Fruit fly (Drosophila melanogaster) whole organism, embryonic: Measurements from ENCODE around the gene Ufd4.

ENCODE experiments used
- Adf1 ChIP-seq: fragments of 200-800 bp; sonication (Bioruptor generic); IDR thresholded peaks from 2 replicates; pipeline ENCODE4 v1.3.6; 2022; ENCODE audit warnings: missing biosample characterization, missing genetic modification characterization
- CG10366 ChIP-seq: fragments of 200-800 bp; sonication (Bioruptor generic); IDR thresholded peaks from 2 replicates; pipeline ENCODE4 v1.3.6; 2022; ENCODE audit warnings: missing biosample characterization, missing genetic modification characterization
- CG10431 ChIP-seq: fragments of 200-800 bp; sonication (Bioruptor generic); optimal IDR thresholded peaks from 3 replicates; lab custom pipeline; 2018; ENCODE audit warnings: missing biosample characterization, mild to moderate bottlenecking, missing genetic modification characterization
- CG10543 ChIP-seq: fragments of 200-800 bp; sonication (Bioruptor generic); optimal IDR thresholded peaks from 3 replicates; lab custom pipeline; 2017; ENCODE audit warnings: missing biosample characterization, mild to moderate bottlenecking, missing genetic modification characterization, moderate library complexity
- CG12071 ChIP-seq: fragments of 200-800 bp; sonication (Bioruptor generic); optimal IDR thresholded peaks from 3 replicates; lab custom pipeline; 2018; ENCODE audit warnings: missing biosample characterization, mild to moderate bottlenecking, missing genetic modification characterization
- CG12104 ChIP-seq: fragments of 200-800 bp; sonication (Bioruptor generic); optimal IDR thresholded peaks from 3 replicates; lab custom pipeline; 2016; ENCODE audit warnings: missing biosample characterization, missing genetic modification characterization
- CG12155 ChIP-seq: fragments of 200-800 bp; sonication (Bioruptor generic); optimal IDR thresholded peaks from 3 replicates; lab custom pipeline; 2016; ENCODE audit warnings: missing biosample characterization, missing genetic modification characterization
- CG13894 ChIP-seq: fragments of 200-800 bp; sonication (Bioruptor generic); optimal IDR thresholded peaks from 3 replicates; lab custom pipeline; 2018; ENCODE audit warnings: missing biosample characterization, mild to moderate bottlenecking, missing genetic modification characterization, moderate library complexity
- CG14050 ChIP-seq: fragments of 200-800 bp; sonication (Bioruptor generic); IDR thresholded peaks from 3 replicates; pipeline ENCODE4 v1.3.6; 2022; ENCODE audit warnings: missing biosample characterization, missing genetic modification characterization
- CG14860 ChIP-seq: fragments of 200-800 bp; sonication (Bioruptor generic); IDR thresholded peaks from 3 replicates; pipeline ENCODE4 v1.3.6; 2022; ENCODE audit warnings: missing biosample characterization, missing genetic modification characterization; ENCODE audit not compliant: partially characterized antibody
- CG15479 ChIP-seq: fragments of 200-800 bp; sonication (Bioruptor generic); optimal IDR thresholded peaks from 3 replicates; lab custom pipeline; 2019; ENCODE audit warnings: missing biosample characterization, mild to moderate bottlenecking, missing genetic modification characterization, moderate library complexity
- CG15601 ChIP-seq: fragments of 200-800 bp; sonication (Bioruptor generic); optimal IDR thresholded peaks from 3 replicates; lab custom pipeline; 2019; ENCODE audit warnings: missing biosample characterization, mild to moderate bottlenecking, missing genetic modification characterization, moderate library complexity
- CG17361 ChIP-seq: fragments of 200-800 bp; sonication (Bioruptor generic); IDR thresholded peaks from 3 replicates; pipeline ENCODE4 v1.3.6; 2022; ENCODE audit warnings: missing biosample characterization, missing genetic modification characterization
- CG18262 ChIP-seq: fragments of 200-800 bp; optimal IDR thresholded peaks from 3 replicates; lab custom pipeline; 2019; ENCODE audit warnings: missing biosample characterization, mild to moderate bottlenecking, missing genetic modification characterization, moderate library complexity
- CG2116 ChIP-seq: fragments of 200-800 bp; sonication (Bioruptor generic); optimal IDR thresholded peaks from 3 replicates; lab custom pipeline; 2018; ENCODE audit warnings: missing biosample characterization, mild to moderate bottlenecking, missing genetic modification characterization
- CG2889 ChIP-seq: fragments of 200-800 bp; sonication (Bioruptor generic); IDR thresholded peaks from 3 replicates; pipeline ENCODE4 v1.3.6; 2022; ENCODE audit warnings: missing biosample characterization, missing genetic modification characterization
- CG3163 ChIP-seq: fragments of 200-800 bp; sonication (Bioruptor generic); optimal IDR thresholded peaks from 3 replicates; lab custom pipeline; 2016; ENCODE audit warnings: missing biosample characterization, missing genetic modification characterization
- CG3726 ChIP-seq: fragments of 200-800 bp; sonication (Bioruptor generic); IDR thresholded peaks from 3 replicates; pipeline ENCODE4, ENCODE4 v1.3.6; 2022; ENCODE audit warnings: missing biosample characterization, missing genetic modification characterization
- CG3847 ChIP-seq: fragments of 200-800 bp; sonication (Bioruptor generic); IDR thresholded peaks from 2 replicates; pipeline ENCODE4 v1.3.6; 2022; ENCODE audit warnings: missing biosample characterization, missing genetic modification characterization
- CG4282 ChIP-seq: fragments of 200-800 bp; sonication (Bioruptor generic); optimal IDR thresholded peaks from 2 replicates; lab custom pipeline; 2016; ENCODE audit warnings: missing biosample characterization, missing genetic modification characterization
- CG4617 ChIP-seq: fragments of 200-800 bp; sonication (Bioruptor generic); optimal IDR thresholded peaks from 3 replicates; lab custom pipeline; 2016; ENCODE audit warnings: missing biosample characterization, missing genetic modification characterization, borderline replicate concordance
- CG4820 ChIP-seq: fragments of 200-800 bp; sonication (Bioruptor generic); optimal IDR thresholded peaks from 3 replicates; lab custom pipeline; 2016; ENCODE audit warnings: missing biosample characterization, missing genetic modification characterization
- CG5953 ChIP-seq: fragments of 200-800 bp; sonication (Bioruptor generic); IDR thresholded peaks from 2 replicates; pipeline ENCODE4 v1.3.6; 2022; ENCODE audit warnings: missing biosample characterization, missing genetic modification characterization
- CG8290 ChIP-seq, 3 experiments: fragments of 200-800 bp; sonication (Bioruptor generic); optimal IDR thresholded peaks; 2 replicates each; lab custom pipeline; 2016 to 2019; ENCODE audit warnings: missing biosample characterization in 3 of 3, missing genetic modification characterization in 3 of 3, mild to moderate bottlenecking in 2 of 3, moderate library complexity in 1 of 3
- CG8924 ChIP-seq: fragments of 200-800 bp; optimal IDR thresholded peaks from 3 replicates; lab custom pipeline; 2019; ENCODE audit warnings: missing biosample characterization, mild to moderate bottlenecking, missing genetic modification characterization, moderate library complexity
- CG9215 ChIP-seq: fragments of 200-800 bp; sonication (Bioruptor generic); IDR thresholded peaks from 2 replicates; pipeline ENCODE4 v1.3.6; 2022; ENCODE audit warnings: missing biosample characterization, missing genetic modification characterization
- CkIIα-i1 ChIP-seq: fragments of 200-800 bp; sonication (Bioruptor generic); IDR thresholded peaks from 2 replicates; pipeline ENCODE4 v1.3.6; 2022; ENCODE audit warnings: missing biosample characterization, missing genetic modification characterization
- Dbx ChIP-seq: fragments of 200-800 bp; sonication (Bioruptor generic); IDR thresholded peaks from 3 replicates; pipeline ENCODE4 v1.3.6; 2022; ENCODE audit warnings: missing biosample characterization, missing genetic modification characterization
- Dek ChIP-seq: fragments of 200-800 bp; sonication (Bioruptor generic); optimal IDR thresholded peaks from 3 replicates; lab custom pipeline; 2019; ENCODE audit warnings: missing biosample characterization, mild to moderate bottlenecking, missing genetic modification characterization, moderate library complexity
- Dip2 ChIP-seq: fragments of 200-800 bp; sonication (Bioruptor generic); IDR thresholded peaks from 2 replicates; pipeline ENCODE4 v1.3.6; 2022; ENCODE audit warnings: missing biosample characterization, missing genetic modification characterization
- E2f1 ChIP-seq: fragments of 200-800 bp; sonication (Bioruptor generic); IDR thresholded peaks from 2 replicates; pipeline ENCODE4 v1.3.6; 2022; ENCODE audit warnings: missing biosample characterization, missing genetic modification characterization
- HmgD ChIP-seq: fragments of 200-800 bp; sonication (Bioruptor generic); optimal IDR thresholded peaks from 3 replicates; lab custom pipeline; 2016; ENCODE audit warnings: missing biosample characterization, missing genetic modification characterization
- Hr3 ChIP-seq: fragments of 200-800 bp; sonication (Bioruptor generic); optimal IDR thresholded peaks from 3 replicates; lab custom pipeline; 2016; ENCODE audit warnings: missing biosample characterization, missing genetic modification characterization
- MTF-1 ChIP-seq: fragments of 200-800 bp; sonication (Bioruptor generic); optimal IDR thresholded peaks from 2 replicates; lab custom pipeline; 2018; ENCODE audit warnings: missing biosample characterization, mild to moderate bottlenecking, missing genetic modification characterization, borderline replicate concordance
- Myb ChIP-seq: fragments of 200-800 bp; sonication (Bioruptor generic); optimal IDR thresholded peaks from 2 replicates; lab custom pipeline; 2016; ENCODE audit warnings: missing biosample characterization, missing genetic modification characterization
- NC2α ChIP-seq: fragments of 200-800 bp; sonication (Bioruptor generic); optimal IDR thresholded peaks from 2 replicates; lab custom pipeline; 2016; ENCODE audit warnings: missing biosample characterization, missing genetic modification characterization
- Sry-δ ChIP-seq: fragments of 200-800 bp; sonication (Bioruptor generic); optimal IDR thresholded peaks from 2 replicates; lab custom pipeline; 2016; ENCODE audit warnings: missing biosample characterization, missing genetic modification characterization
- corto ChIP-seq: fragments of 200-800 bp; sonication (Bioruptor generic); optimal IDR thresholded peaks from 2 replicates; lab custom pipeline; 2016; ENCODE audit warnings: missing biosample characterization, mild to moderate bottlenecking, missing genetic modification characterization, moderate library complexity
- dmrt99B ChIP-seq: fragments of 200-800 bp; sonication (Bioruptor generic); optimal IDR thresholded peaks from 2 replicates; lab custom pipeline; 2018; ENCODE audit warnings: missing biosample characterization, mild to moderate bottlenecking, missing genetic modification characterization, moderate library complexity
- esg ChIP-seq: fragments of 200-800 bp; sonication (Bioruptor generic); conservative IDR thresholded peaks from 2 replicates; pipeline ENCODE4 v1.3.6; 2022; ENCODE audit warnings: missing biosample characterization, missing genetic modification characterization
- fd3F ChIP-seq: fragments of 200-800 bp; sonication (Bioruptor generic); optimal IDR thresholded peaks from 2 replicates; lab custom pipeline; 2018; ENCODE audit warnings: missing biosample characterization, mild to moderate bottlenecking, missing genetic modification characterization, moderate library complexity
- fu2 ChIP-seq: fragments of 200-800 bp; sonication (Bioruptor generic); optimal IDR thresholded peaks from 2 replicates; lab custom pipeline; 2016; ENCODE audit warnings: missing biosample characterization, missing genetic modification characterization
- gem ChIP-seq: fragments of 200-800 bp; sonication (Bioruptor generic); optimal IDR thresholded peaks from 2 replicates; lab custom pipeline; 2019; ENCODE audit warnings: missing biosample characterization, mild to moderate bottlenecking, missing genetic modification characterization, moderate library complexity
- grau ChIP-seq: fragments of 200-800 bp; optimal IDR thresholded peaks from 3 replicates; lab custom pipeline; 2019; ENCODE audit warnings: missing biosample characterization, mild to moderate bottlenecking, missing genetic modification characterization, moderate library complexity
- gsb ChIP-seq: fragments of 200-800 bp; sonication (Bioruptor generic); IDR thresholded peaks from 2 replicates; pipeline ENCODE4 v1.3.6; 2022; ENCODE audit warnings: missing biosample characterization, missing genetic modification characterization
- lbe ChIP-seq: fragments of 200-800 bp; sonication (Bioruptor generic); optimal IDR thresholded peaks from 2 replicates; lab custom pipeline; 2016; ENCODE audit warnings: missing biosample characterization, mild to moderate bottlenecking, missing genetic modification characterization
- maf-S ChIP-seq: fragments of 200-800 bp; sonication (Bioruptor generic); optimal IDR thresholded peaks from 2 replicates; lab custom pipeline; 2016; ENCODE audit warnings: missing biosample characterization, missing genetic modification characterization
- slbo ChIP-seq: fragments of 200-800 bp; sonication (Bioruptor generic); IDR thresholded peaks from 2 replicates; pipeline ENCODE4 v1.3.6; 2022; ENCODE audit warnings: missing biosample characterization, missing genetic modification characterization
- sug ChIP-seq: fragments of 200-800 bp; optimal IDR thresholded peaks from 2 replicates; lab custom pipeline; 2019; ENCODE audit warnings: missing biosample characterization, mild to moderate bottlenecking, missing genetic modification characterization, moderate library complexity
- tio ChIP-seq: fragments of 200-800 bp; sonication (Bioruptor generic); optimal IDR thresholded peaks from 2 replicates; lab custom pipeline; 2017; ENCODE audit warnings: missing biosample characterization, missing genetic modification characterization, inconsistent platforms
- tll ChIP-seq, 2 experiments: fragments of 200-800 bp in 1 of 2; fragments of >200 bp in 1 of 2; sonication (Bioruptor generic) in 1 of 2; optimal IDR thresholded peaks; 2 replicates each; lab custom pipeline; 2017 to 2019; ENCODE audit warnings: missing biosample characterization in 2 of 2, missing genetic modification characterization in 2 of 2, mild to moderate bottlenecking in 1 of 2, moderate library complexity in 1 of 2

Gene Ufd4

DNA sequence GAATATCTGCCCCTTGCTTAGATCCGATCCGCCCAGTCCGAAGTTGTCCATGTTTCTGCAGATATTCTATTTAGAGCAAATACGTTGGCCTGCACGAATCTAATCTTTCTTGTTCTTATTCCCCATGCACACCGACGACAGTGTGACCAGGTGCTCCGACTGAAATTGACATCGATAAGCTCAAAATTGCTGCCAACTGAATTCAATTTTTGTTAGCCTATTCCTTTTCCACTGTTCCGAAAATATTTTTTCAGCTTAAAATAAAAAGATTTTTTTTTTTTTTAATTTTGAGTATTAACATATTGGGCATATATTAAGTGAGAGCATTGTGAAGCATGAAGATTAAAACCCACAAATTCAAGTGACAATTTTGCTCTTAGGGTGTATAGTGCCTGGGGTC is 11.6 kb upstream of the Ufd4 start, which contains the start of gene nmd (continued):
- TF ChIP-seq Dek (tag; lab: Kevin White, UChicago) = peak; percentile 48
- TF ChIP-seq CG18262 = no peak
- TF ChIP-seq CG15479 (GFP tag; lab: Kevin White, UChicago) = no peak
- TF ChIP-seq CG4820 = no peak
- TF ChIP-seq CG14050 (GFP tag; lab: Robert Waterston, UW) = no peak
- peak; percentile 9 for TF ChIP-seq maf-S (GFP tag; lab: Kevin White, UChicago)
- no peak for TF ChIP-seq CG8924 (tag; lab: Kevin White, UChicago)
- peak; percentile 35; the same call in 1 of the 2 replicates for TF ChIP-seq slbo (GFP tag; lab: Robert Waterston, UW)
- TF ChIP-seq Myb = peak; percentile 20
- no peak for TF ChIP-seq corto (GFP tag; lab: Kevin White, UChicago)
- TF ChIP-seq tll (GFP tag; optimal IDR thresholded peaks at IDR 0.05; lab: Kevin White, UChicago) = no peak
- peak; percentile 34 for TF ChIP-seq HmgD
- TF ChIP-seq CG10543 (GFP tag; lab: Kevin White, UChicago) = no peak
- TF ChIP-seq CG13894 (tag; lab: Kevin White, UChicago) = peak; percentile 26
- TF ChIP-seq lbe (GFP tag; lab: Kevin White, UChicago) = no peak
- no peak for TF ChIP-seq CG12104 (GFP tag; lab: Kevin White, UChicago)
- no peak for TF ChIP-seq CG2889 (GFP tag; lab: Robert Waterston, UW)
- TF ChIP-seq CG2116 (GFP tag; lab: Kevin White, UChicago) = peak; percentile 92
- TF ChIP-seq CG3847 (GFP tag; lab: Robert Waterston, UW) = peak; percentile 72
- 0 out of 3 replicates have a peak, but pooled peaks have one; percentile 24 for TF ChIP-seq CG17361
- TF ChIP-seq CG14860 (GFP tag; lab: Robert Waterston, UW) = no peak
- no peak for TF ChIP-seq CG12071 (GFP tag; lab: Kevin White, UChicago)
- no peak for TF ChIP-seq CkIIα-i1
- peak; percentile 91 for TF ChIP-seq CG10431 (GFP tag; lab: Kevin White, UChicago)
- TF ChIP-seq dmrt99B (tag; lab: Kevin White, UChicago) = no peak
- no peak for TF ChIP-seq fu2 (GFP tag; lab: Kevin White, UChicago)
- TF ChIP-seq CG15601 = peak; percentile 23
- TF ChIP-seq CG5953 (GFP tag; lab: Robert Waterston, UW) = no peak
- no peak for TF ChIP-seq fd3F (GFP tag; lab: Kevin White, UChicago)
- no peak for TF ChIP-seq Dip2 (GFP tag; lab: Robert Waterston, UW)
- no peak for TF ChIP-seq CG3163 (GFP tag; lab: Kevin White, UChicago)
- TF ChIP-seq tio (GFP tag; lab: Kevin White, UChicago) = no peak
- no peak for TF ChIP-seq CG10366 (GFP tag; lab: Robert Waterston, UW)
- TF ChIP-seq Adf1 (GFP tag; lab: Robert Waterston, UW) = no peak
- TF ChIP-seq gsb = no peak
- TF ChIP-seq grau = peak; percentile 6
- TF ChIP-seq MTF-1 (GFP tag; lab: Kevin White, UChicago) = no peak
- TF ChIP-seq Hr3 (GFP tag; lab: Kevin White, UChicago) = no peak
- no peak for TF ChIP-seq E2f1 (GFP tag; lab: Robert Waterston, UW)
- no peak for TF ChIP-seq NC2α (GFP tag; lab: Kevin White, UChicago)
- TF ChIP-seq sug (tag; lab: Kevin White, UChicago) = peak; percentile 17
- TF ChIP-seq CG9215 (GFP tag; lab: Robert Waterston, UW) = no peak
- peak; percentile 16 for TF ChIP-seq gem (tag; lab: Kevin White, UChicago)
- no peak for TF ChIP-seq CG4282 (GFP tag; lab: Kevin White, UChicago)
- peak; percentile 47 for TF ChIP-seq Sry-δ (GFP tag; lab: Kevin White, UChicago)
- no peak for TF ChIP-seq Dbx
- TF ChIP-seq CG8290 (GFP tag; optimal IDR thresholded peaks at IDR 0.05; lab: Kevin White, UChicago) = peak; percentile 73
- TF ChIP-seq CG8290 (tag; optimal IDR thresholded peaks at IDR 0.05; lab: Kevin White, UChicago) = peak in 1 of 2 experiments; percentile 22
- peak; percentile 70 for TF ChIP-seq CG4617
- no peak for TF ChIP-seq CG3726
- TF ChIP-seq esg = no peak
- no peak for TF ChIP-seq CG12155 (GFP tag; lab: Kevin White, UChicago)
